Fruit fly (Drosophila melanogaster) whole organism, embryonic: ENCODE results near the gene Usp10.
A peak's percentile ranks its signal among the peaks of the same experiment; 100 is the strongest.

ENCODE experiments used
- Asciz ChIP-seq: fragments of 200-800 bp; sonication (Bioruptor generic); optimal IDR thresholded peaks from 2 replicates; lab custom pipeline; 2017; ENCODE audit warnings: missing biosample characterization, mild to moderate bottlenecking, missing genetic modification characterization, missing genetic modification reagents
- B-H2 ChIP-seq: fragments of 200-800 bp; sonication (Bioruptor generic); optimal IDR thresholded peaks from 2 replicates; lab custom pipeline; 2018; ENCODE audit warnings: missing biosample characterization, mild to moderate bottlenecking, missing genetic modification characterization
- CG10366 ChIP-seq: fragments of 200-800 bp; sonication (Bioruptor generic); IDR thresholded peaks from 2 replicates; pipeline ENCODE4 v1.3.6; 2022; ENCODE audit warnings: missing biosample characterization, missing genetic modification characterization
- CG10565 ChIP-seq: fragments of 200-800 bp; sonication (Bioruptor generic); optimal IDR thresholded peaks from 3 replicates; lab custom pipeline; 2016; ENCODE audit warnings: missing biosample characterization, mild to moderate bottlenecking, missing genetic modification characterization
- CG12769 ChIP-seq: fragments of 200-800 bp; sonication (Bioruptor generic); optimal IDR thresholded peaks from 2 replicates; lab custom pipeline; 2019; ENCODE audit warnings: missing biosample characterization, mild to moderate bottlenecking, missing genetic modification characterization, moderate library complexity
- CG13123 ChIP-seq: fragments of 200-800 bp; sonication (Bioruptor generic); optimal IDR thresholded peaks from 2 replicates; lab custom pipeline; 2016; ENCODE audit warnings: missing biosample characterization, missing genetic modification characterization
- CG13775 ChIP-seq: fragments of 200-800 bp; sonication (Bioruptor generic); optimal IDR thresholded peaks from 3 replicates; lab custom pipeline; 2017; ENCODE audit warnings: missing biosample characterization, mild to moderate bottlenecking, missing genetic modification characterization
- CG14050 ChIP-seq: fragments of 200-800 bp; sonication (Bioruptor generic); IDR thresholded peaks from 3 replicates; pipeline ENCODE4 v1.3.6; 2022; ENCODE audit warnings: missing biosample characterization, missing genetic modification characterization
- CG1529 ChIP-seq: fragments of 200-800 bp; sonication (Bioruptor generic); optimal IDR thresholded peaks from 3 replicates; lab custom pipeline; 2018; ENCODE audit warnings: missing biosample characterization, missing genetic modification characterization
- CG18262 ChIP-seq: fragments of 200-800 bp; optimal IDR thresholded peaks from 3 replicates; lab custom pipeline; 2019; ENCODE audit warnings: missing biosample characterization, mild to moderate bottlenecking, missing genetic modification characterization, moderate library complexity
- CG18599 ChIP-seq: fragments of 200-800 bp; sonication (Bioruptor generic); optimal IDR thresholded peaks from 3 replicates; lab custom pipeline; 2017; ENCODE audit warnings: missing biosample characterization, missing genetic modification characterization, mild to moderate bottlenecking, moderate library complexity, missing genetic modification reagents
- CG2129 ChIP-seq: fragments of 200-800 bp; sonication (Bioruptor generic); IDR thresholded peaks from 2 replicates; pipeline ENCODE4 v1.3.6; 2022; ENCODE audit warnings: missing biosample characterization, missing genetic modification characterization; ENCODE audit not compliant: partially characterized antibody
- CG3281 ChIP-seq: fragments of 200-800 bp; sonication (Bioruptor generic); optimal IDR thresholded peaks from 3 replicates; lab custom pipeline; 2017; ENCODE audit warnings: missing biosample characterization, mild to moderate bottlenecking, missing genetic modification characterization
- CG3995 ChIP-seq: fragments of 200-800 bp; sonication (Bioruptor generic); optimal IDR thresholded peaks from 3 replicates; lab custom pipeline; 2016; ENCODE audit warnings: missing biosample characterization, missing genetic modification characterization
- CG4360 ChIP-seq: fragments of 200-800 bp; sonication (Bioruptor generic); IDR thresholded peaks from 2 replicates; pipeline ENCODE4 v1.3.6; 2022; ENCODE audit warnings: missing biosample characterization, missing genetic modification characterization
- CG43689 ChIP-seq: fragments of 200-800 bp; sonication (Bioruptor generic); IDR thresholded peaks from 2 replicates; pipeline ENCODE4 v1.3.6; 2022; ENCODE audit warnings: missing biosample characterization, missing genetic modification characterization
- CG5180 ChIP-seq: fragments of 200-800 bp; sonication (Bioruptor generic); optimal IDR thresholded peaks from 3 replicates; lab custom pipeline; 2017; ENCODE audit warnings: missing biosample characterization, missing genetic modification characterization, mild to moderate bottlenecking, moderate library complexity, missing genetic modification reagents
- CG5953 ChIP-seq: fragments of 200-800 bp; sonication (Bioruptor generic); IDR thresholded peaks from 2 replicates; pipeline ENCODE4 v1.3.6; 2022; ENCODE audit warnings: missing biosample characterization, missing genetic modification characterization
- CG6791 ChIP-seq: fragments of 200-800 bp; sonication (Bioruptor generic); IDR thresholded peaks from 3 replicates; pipeline ENCODE4 v1.3.6; 2022; ENCODE audit warnings: missing biosample characterization, missing genetic modification characterization; ENCODE audit not compliant: partially characterized antibody
- D19A ChIP-seq: fragments of 200-800 bp; optimal IDR thresholded peaks from 3 replicates; lab custom pipeline; 2019; ENCODE audit warnings: missing biosample characterization, mild to moderate bottlenecking, missing genetic modification characterization, moderate library complexity
- Fer1 ChIP-seq: fragments of 200-800 bp; sonication (Bioruptor generic); optimal IDR thresholded peaks from 2 replicates; lab custom pipeline; 2017; ENCODE audit warnings: missing biosample characterization, mild to moderate bottlenecking, missing genetic modification characterization
- HmgD ChIP-seq: fragments of 200-800 bp; sonication (Bioruptor generic); optimal IDR thresholded peaks from 3 replicates; lab custom pipeline; 2016; ENCODE audit warnings: missing biosample characterization, missing genetic modification characterization
- Hr51 ChIP-seq, 2 experiments: fragments of 200-800 bp; sonication (Bioruptor generic); optimal IDR thresholded peaks; 2 replicates in 1 of 2; 3 replicates in 1 of 2; lab custom pipeline; 2016 to 2018; ENCODE audit warnings: missing biosample characterization in 2 of 2, missing genetic modification characterization in 2 of 2, mild to moderate bottlenecking in 1 of 2, moderate library complexity in 1 of 2
- Nf-YA ChIP-seq: fragments of 200-800 bp; sonication (Bioruptor generic); IDR thresholded peaks from 2 replicates; pipeline ENCODE4 v1.3.6; 2022; ENCODE audit warnings: missing biosample characterization, missing genetic modification characterization
- Six4 ChIP-seq: fragments of 200-800 bp; sonication (Bioruptor generic); optimal IDR thresholded peaks from 2 replicates; lab custom pipeline; 2016; ENCODE audit warnings: missing biosample characterization, missing genetic modification characterization
- Xbp1 ChIP-seq: fragments of 200-800 bp; sonication (Bioruptor generic); optimal IDR thresholded peaks from 3 replicates; lab custom pipeline; 2016; ENCODE audit warnings: missing biosample characterization, mild to moderate bottlenecking, missing genetic modification characterization
- abd-A ChIP-seq: fragments of 200-800 bp; sonication (Bioruptor generic); optimal IDR thresholded peaks from 3 replicates; lab custom pipeline; 2019; ENCODE audit warnings: missing biosample characterization, mild to moderate bottlenecking, missing genetic modification characterization, moderate library complexity
- aop ChIP-seq: fragments of 200-800 bp; sonication (Bioruptor generic); IDR thresholded peaks from 2 replicates; pipeline ENCODE4 v1.3.6; 2022; ENCODE audit warnings: missing biosample characterization, missing genetic modification characterization
- chif ChIP-seq, 2 experiments: fragments of 200-800 bp; sonication (Bioruptor generic); optimal IDR thresholded peaks; 3 replicates each; lab custom pipeline; 2016; ENCODE audit warnings: missing biosample characterization in 2 of 2, missing genetic modification characterization in 2 of 2
- chn ChIP-seq: fragments of 200-800 bp; sonication (Bioruptor generic); optimal IDR thresholded peaks from 2 replicates; lab custom pipeline; 2016; ENCODE audit warnings: missing biosample characterization, missing genetic modification characterization
- ci ChIP-seq: fragments of 200-800 bp; sonication (Bioruptor generic); IDR thresholded peaks from 3 replicates; pipeline ENCODE4 v1.3.6; 2022; ENCODE audit warnings: missing biosample characterization, missing genetic modification characterization
- gro ChIP-seq: fragments of 200-800 bp; sonication (Bioruptor generic); optimal IDR thresholded peaks from 2 replicates; lab custom pipeline; 2016; ENCODE audit warnings: missing biosample characterization, missing genetic modification characterization
- gt ChIP-seq: fragments of 200-800 bp; sonication (Bioruptor generic); IDR thresholded peaks from 2 replicates; pipeline ENCODE4 v1.3.6; 2022; ENCODE audit warnings: missing biosample characterization, missing genetic modification characterization
- hbn ChIP-seq: fragments of 200-800 bp; sonication (Bioruptor generic); IDR thresholded peaks from 2 replicates; pipeline ENCODE4 v1.3.6; 2022; ENCODE audit warnings: missing biosample characterization, missing genetic modification characterization; ENCODE audit not compliant: partially characterized antibody
- jing ChIP-seq: fragments of 200-800 bp; sonication (Bioruptor generic); optimal IDR thresholded peaks from 2 replicates; lab custom pipeline; 2018; ENCODE audit warnings: missing biosample characterization, mild to moderate bottlenecking, missing genetic modification characterization
- odd ChIP-seq: fragments of 200-800 bp; sonication (Bioruptor generic); optimal IDR thresholded peaks from 2 replicates; lab custom pipeline; 2017; ENCODE audit warnings: missing biosample characterization, mild to moderate bottlenecking, missing genetic modification characterization
- prd ChIP-seq, 3 experiments: fragments of >200 bp in 2 of 3; fragments of 200-800 bp in 1 of 3; sonication (Bioruptor generic) in 1 of 3; optimal IDR thresholded peaks in 2 of 3; IDR thresholded peaks in 1 of 3; 2 replicates in 2 of 3; 3 replicates in 1 of 3; pipeline versions ENCODE4 v1.3.6 to Lab custom; 2017 to 2022; ENCODE audit warnings: missing biosample characterization in 1 of 3, missing genetic modification characterization in 1 of 3
- rib ChIP-seq: fragments of 200-800 bp; sonication (Bioruptor generic); IDR thresholded peaks from 2 replicates; pipeline ENCODE4 v1.3.6; 2022; ENCODE audit warnings: missing biosample characterization, missing genetic modification characterization
- row ChIP-seq: fragments of 200-800 bp; sonication (Bioruptor generic); IDR thresholded peaks from 3 replicates; pipeline ENCODE4 v1.3.6; 2022; ENCODE audit warnings: missing biosample characterization, missing genetic modification characterization
- sc ChIP-seq, 3 experiments: fragments of >200 bp in 2 of 3; fragments of 200-800 bp in 1 of 3; sonication (Bioruptor generic) in 1 of 3; optimal IDR thresholded peaks; 2 replicates in 2 of 3; 3 replicates in 1 of 3; lab custom pipeline; 2017; ENCODE audit warnings: mild to moderate bottlenecking in 1 of 3, missing biosample characterization in 1 of 3, missing genetic modification characterization in 1 of 3, missing genetic modification reagents in 1 of 3
- sr ChIP-seq: fragments of 200-800 bp; sonication (Bioruptor generic); IDR thresholded peaks from 3 replicates; pipeline ENCODE4 v1.3.6; 2022; ENCODE audit warnings: missing biosample characterization, missing genetic modification characterization
- stc ChIP-seq: fragments of 200-800 bp; sonication (Bioruptor generic); IDR thresholded peaks from 2 replicates; pipeline ENCODE4 v1.3.6; 2022; ENCODE audit warnings: missing biosample characterization, missing genetic modification characterization
- sug ChIP-seq: fragments of 200-800 bp; optimal IDR thresholded peaks from 2 replicates; lab custom pipeline; 2019; ENCODE audit warnings: missing biosample characterization, mild to moderate bottlenecking, missing genetic modification characterization, moderate library complexity
- tap ChIP-seq: fragments of 200-800 bp; optimal IDR thresholded peaks from 3 replicates; lab custom pipeline; 2019; ENCODE audit warnings: missing biosample characterization, mild to moderate bottlenecking, missing genetic modification characterization, moderate library complexity
- tx ChIP-seq: fragments of 200-800 bp; sonication (Bioruptor generic); optimal IDR thresholded peaks from 2 replicates; lab custom pipeline; 2016; ENCODE audit warnings: missing biosample characterization, missing genetic modification characterization
- vfl ChIP-seq: fragments of 200-800 bp; sonication (Bioruptor generic); optimal IDR thresholded peaks from 2 replicates; lab custom pipeline; 2016; ENCODE audit warnings: missing biosample characterization, missing genetic modification characterization
- wek ChIP-seq: fragments of 200-800 bp; sonication (Bioruptor generic); optimal IDR thresholded peaks from 3 replicates; lab custom pipeline; 2018; ENCODE audit warnings: missing biosample characterization, mild to moderate bottlenecking, missing genetic modification characterization, moderate library complexity
- z ChIP-seq: fragments of 200-800 bp; sonication (Bioruptor generic); IDR thresholded peaks from 3 replicates; pipeline ENCODE4 v1.3.6; 2022; ENCODE audit warnings: missing biosample characterization, missing genetic modification characterization

The Usp10 gene

dm6 chr3L:895314-895980, 23.7 kb downstream of the Usp10 start, which contains the start of gene CG34056 (continued):
- no peak for TF ChIP-seq sc (optimal IDR thresholded peaks at IDR 0.05; lab: Kevin White, UChicago)
- TF ChIP-seq sc (GFP tag; optimal IDR thresholded peaks at IDR 0.05; lab: Kevin White, UChicago), result peak; percentile 72
- TF ChIP-seq Xbp1, result peak; percentile 90
- no peak for TF ChIP-seq hbn (GFP tag; lab: Robert Waterston, UW)
- TF ChIP-seq CG12769, result peak; percentile 94
- peak; percentile 81 for TF ChIP-seq aop (GFP tag; lab: Robert Waterston, UW)
- peak; percentile 4 for TF ChIP-seq B-H2
- TF ChIP-seq chn (GFP tag; lab: Kevin White, UChicago), result peak; percentile 64
- peak; percentile 53 for TF ChIP-seq jing (GFP tag; lab: Kevin White, UChicago)
- TF ChIP-seq CG14050 (GFP tag; lab: Robert Waterston, UW), result peak; percentile 93
- TF ChIP-seq abd-A, result peak; percentile 94
- TF ChIP-seq Nf-YA (GFP tag; lab: Robert Waterston, UW), result peak; percentile 94
- peak; percentile 47 for TF ChIP-seq wek (GFP tag; lab: Kevin White, UChicago)
- TF ChIP-seq CG43689, result peak; percentile 82
- TF ChIP-seq Asciz (GFP tag; lab: Kevin White, UChicago), result peak; percentile 94
- peak; percentile 61 to 68 for TF ChIP-seq chif (GFP tag; optimal IDR thresholded peaks at IDR 0.05; lab: Kevin White, UChicago)
- TF ChIP-seq z, result peak; percentile 69; the same call in 2 of the 3 replicates
- peak; percentile 47 to 92 for TF ChIP-seq Hr51 (GFP tag; optimal IDR thresholded peaks at IDR 0.05; lab: Kevin White, UChicago)
- no peak for TF ChIP-seq HmgD
- peak; percentile 68 for TF ChIP-seq CG3995 (GFP tag; lab: Kevin White, UChicago)
- TF ChIP-seq CG13775 (GFP tag; lab: Kevin White, UChicago), result peak; percentile 68
- TF ChIP-seq prd (optimal IDR thresholded peaks at IDR 0.05; lab: Kevin White, UChicago), result no peak
- TF ChIP-seq prd (GFP tag; IDR thresholded peaks at IDR 0.05; lab: Robert Waterston, UW), result peak; percentile 96
- peak; percentile 77; the same call in 1 of the 2 replicates for TF ChIP-seq CG4360 (GFP tag; lab: Robert Waterston, UW)
- peak; percentile 80 for TF ChIP-seq gro (GFP tag; lab: Kevin White, UChicago)
- TF ChIP-seq Fer1, result peak; percentile 94
- peak; percentile 28 for TF ChIP-seq tx (GFP tag; lab: Kevin White, UChicago)
- TF ChIP-seq CG2129, result no peak
- peak; percentile 92 for TF ChIP-seq CG5953
- peak; percentile 40 for TF ChIP-seq sug (tag; lab: Kevin White, UChicago)
- TF ChIP-seq odd (GFP tag; lab: Kevin White, UChicago), result peak; percentile 76
- peak; percentile 77 for TF ChIP-seq gt (GFP tag; lab: Robert Waterston, UW)
- no peak for TF ChIP-seq CG6791 (GFP tag; lab: Robert Waterston, UW)
- TF ChIP-seq CG1529 (GFP tag; lab: Kevin White, UChicago), result peak; percentile 78
- TF ChIP-seq row (GFP tag; lab: Robert Waterston, UW), result peak; percentile 95
- TF ChIP-seq tap, result peak; percentile 93
- peak; percentile 71 for TF ChIP-seq vfl (GFP tag; lab: Kevin White, UChicago)
- peak; percentile 93 for TF ChIP-seq CG3281
- peak; percentile 64 for TF ChIP-seq CG13123 (GFP tag; lab: Kevin White, UChicago)
- TF ChIP-seq sr (GFP tag; lab: Robert Waterston, UW), result peak; percentile 89
- TF ChIP-seq Six4 (GFP tag; lab: Kevin White, UChicago), result peak; percentile 91
- peak; percentile 93 for TF ChIP-seq CG18262
- TF ChIP-seq D19A (tag; lab: Kevin White, UChicago), result peak; percentile 89
- peak; percentile 94 for TF ChIP-seq CG10366 (GFP tag; lab: Robert Waterston, UW)
- TF ChIP-seq CG5180 (GFP tag; lab: Kevin White, UChicago), result peak; percentile 84
- TF ChIP-seq stc, result peak; percentile 96
- peak; percentile 58 for TF ChIP-seq CG10565 (GFP tag; lab: Kevin White, UChicago)
- TF ChIP-seq ci (GFP tag; lab: Robert Waterston, UW), result peak; percentile 98
- peak; percentile 94 for TF ChIP-seq CG18599
- TF ChIP-seq rib, result peak; percentile 95
